Worm (Caenorhabditis elegans) whole organism, late embryonic: ENCODE results near the gene fkh-2.

Experiments used
- K02D7.2 ChIP-seq: sonication (generic microtip); optimal IDR thresholded peaks from 2 replicates; lab custom pipeline; 2017; ENCODE audit warnings: mild to moderate bottlenecking, missing genetic modification characterization, missing compliant biosample characterization
- Y22D7AL.16 ChIP-seq: sonication (generic microtip); optimal IDR thresholded peaks from 2 replicates; lab custom pipeline; 2016; ENCODE audit warnings: missing genetic modification characterization, missing compliant biosample characterization
- ahr-1 ChIP-seq: sonication (generic microtip); optimal IDR thresholded peaks from 2 replicates; lab custom pipeline; 2016; ENCODE audit warnings: missing genetic modification characterization, missing compliant biosample characterization
- ama-1 ChIP-seq: fragments of 150-350 bp; optimal IDR thresholded peaks from 2 replicates; lab custom pipeline; 2014
- ceh-14 ChIP-seq: sonication (generic microtip); optimal IDR thresholded peaks from 2 replicates; lab custom pipeline; 2016; ENCODE audit warnings: missing genotype, missing genetic modification characterization, missing compliant biosample characterization
- ceh-18 ChIP-seq: sonication (generic microtip); optimal IDR thresholded peaks from 2 replicates; lab custom pipeline; 2016; ENCODE audit warnings: missing genetic modification characterization, missing compliant biosample characterization
- ceh-19 ChIP-seq: fragments of 200-800 bp; sonication (Bioruptor generic); optimal IDR thresholded peaks from 2 replicates; lab custom pipeline; 2018; ENCODE audit warnings: mild to moderate bottlenecking, missing genetic modification characterization, missing compliant biosample characterization
- ceh-2 ChIP-seq: sonication (generic microtip); optimal IDR thresholded peaks from 2 replicates; lab custom pipeline; 2016; ENCODE audit warnings: missing genotype, missing genetic modification characterization, missing compliant biosample characterization
- ceh-22 ChIP-seq: sonication (generic microtip); optimal IDR thresholded peaks from 2 replicates; lab custom pipeline; 2017; ENCODE audit warnings: missing biosample characterization, missing genetic modification characterization
- ceh-24 ChIP-seq: sonication (generic microtip); optimal IDR thresholded peaks from 2 replicates; lab custom pipeline; 2016; ENCODE audit warnings: mild to moderate bottlenecking, missing genetic modification characterization, missing compliant biosample characterization
- ceh-30 ChIP-seq: fragments of 150-350 bp; optimal IDR thresholded peaks from 2 replicates; lab custom pipeline; 2014; ENCODE audit warnings: missing biosample characterization, missing genetic modification characterization
- ceh-31 ChIP-seq: sonication (generic microtip); optimal IDR thresholded peaks from 2 replicates; lab custom pipeline; 2016; ENCODE audit warnings: missing genetic modification characterization, missing compliant biosample characterization
- ceh-6 ChIP-seq: fragments of 200-800 bp; sonication (Bioruptor generic); optimal IDR thresholded peaks from 2 replicates; lab custom pipeline; 2018; ENCODE audit warnings: mild to moderate bottlenecking, missing genetic modification characterization, missing compliant biosample characterization
- che-1 ChIP-seq: sonication (generic microtip); optimal IDR thresholded peaks from 2 replicates; lab custom pipeline; 2016; ENCODE audit warnings: mild to moderate bottlenecking, missing genetic modification characterization, missing compliant biosample characterization
- dmd-4 ChIP-seq: sonication (generic microtip); optimal IDR thresholded peaks from 2 replicates; lab custom pipeline; 2016; ENCODE audit warnings: borderline replicate concordance, missing genetic modification characterization, missing compliant biosample characterization
- dve-1 ChIP-seq: sonication (generic microtip); optimal IDR thresholded peaks from 2 replicates; lab custom pipeline; 2017; ENCODE audit warnings: antibody characterized with exemption, mild to moderate bottlenecking, missing genetic modification characterization, missing compliant biosample characterization
- elt-2 ChIP-seq: sonication (generic microtip); optimal IDR thresholded peaks from 2 replicates; lab custom pipeline; 2016; ENCODE audit warnings: missing genetic modification reagents, missing genetic modification characterization, missing compliant biosample characterization
- eyg-1 ChIP-seq: sonication (generic microtip); optimal IDR thresholded peaks from 2 replicates; lab custom pipeline; 2016; ENCODE audit warnings: missing genotype, missing genetic modification characterization, missing compliant biosample characterization
- fkh-6 ChIP-seq: sonication (generic microtip); optimal IDR thresholded peaks from 2 replicates; lab custom pipeline; 2016; ENCODE audit warnings: missing genetic modification characterization, missing compliant biosample characterization
- gmeb-2 ChIP-seq: sonication (generic microtip); optimal IDR thresholded peaks from 2 replicates; lab custom pipeline; 2016; ENCODE audit warnings: missing genetic modification characterization, inconsistent platforms, missing compliant biosample characterization
- hlh-13 ChIP-seq: fragments of 200-800 bp; sonication (Bioruptor generic); optimal IDR thresholded peaks from 2 replicates; lab custom pipeline; 2018; ENCODE audit warnings: mild to moderate bottlenecking, missing genetic modification characterization, missing compliant biosample characterization
- hlh-15 ChIP-seq: sonication (generic microtip); optimal IDR thresholded peaks from 2 replicates; lab custom pipeline; 2016; ENCODE audit warnings: missing genetic modification characterization, missing compliant biosample characterization
- hlh-6 ChIP-seq: sonication (generic microtip); optimal IDR thresholded peaks from 2 replicates; lab custom pipeline; 2016; ENCODE audit warnings: missing genotype, missing genetic modification characterization, missing compliant biosample characterization
- hlh-8 ChIP-seq: sonication (generic microtip); optimal IDR thresholded peaks from 2 replicates; lab custom pipeline; 2016; ENCODE audit warnings: missing genotype, missing genetic modification characterization, missing compliant biosample characterization
- madf-2 ChIP-seq: sonication (generic microtip); optimal IDR thresholded peaks from 2 replicates; lab custom pipeline; 2017; ENCODE audit warnings: missing genetic modification characterization, missing compliant biosample characterization
- nhr-11 ChIP-seq: fragments of 150-350 bp; optimal IDR thresholded peaks from 2 replicates; lab custom pipeline; 2014; ENCODE audit warnings: missing biosample characterization, missing genetic modification characterization
- nhr-232 ChIP-seq: sonication (generic microtip); optimal IDR thresholded peaks from 2 replicates; lab custom pipeline; 2016; ENCODE audit warnings: missing genetic modification characterization, missing compliant biosample characterization
- npax-4 ChIP-seq: sonication (generic microtip); optimal IDR thresholded peaks from 2 replicates; lab custom pipeline; 2016; ENCODE audit warnings: missing genetic modification characterization, missing compliant biosample characterization
- odd-2 ChIP-seq: sonication (generic microtip); optimal IDR thresholded peaks from 2 replicates; lab custom pipeline; 2017; ENCODE audit warnings: antibody characterized with exemption, mild to moderate bottlenecking, missing genetic modification characterization, missing compliant biosample characterization
- pag-3 ChIP-seq: sonication (generic microtip); optimal IDR thresholded peaks from 2 replicates; lab custom pipeline; 2016; ENCODE audit warnings: missing compliant biosample characterization, missing genetic modification characterization, borderline replicate concordance
- pros-1 ChIP-seq: fragments of 150-350 bp; optimal IDR thresholded peaks from 2 replicates; lab custom pipeline; 2014; ENCODE audit warnings: missing biosample characterization, missing genetic modification reagents, missing genetic modification characterization
- ref-2 ChIP-seq: sonication (generic microtip); optimal IDR thresholded peaks from 2 replicates; lab custom pipeline; 2016; ENCODE audit warnings: missing genetic modification characterization, missing compliant biosample characterization
- rnt-1 ChIP-seq: sonication (generic microtip); optimal IDR thresholded peaks from 2 replicates; lab custom pipeline; 2016; ENCODE audit warnings: missing genetic modification characterization, missing compliant biosample characterization
- sdc-2 ChIP-seq: sonication (generic microtip); optimal IDR thresholded peaks from 2 replicates; lab custom pipeline; 2016; ENCODE audit warnings: missing genotype, missing genetic modification characterization, missing compliant biosample characterization
- sox-2 ChIP-seq: fragments of 200-800 bp; sonication (Bioruptor generic); IDR thresholded peaks from 2 replicates; pipeline ENCODE4 v1.3.6; 2022; ENCODE audit warnings: missing genetic modification reagents, missing genetic modification characterization, missing compliant biosample characterization
- ttx-3 ChIP-seq: sonication (generic microtip); optimal IDR thresholded peaks from 2 replicates; lab custom pipeline; 2016; ENCODE audit warnings: missing genetic modification reagents, missing genetic modification characterization, missing compliant biosample characterization
- unc-55 ChIP-seq: sonication (generic microtip); optimal IDR thresholded peaks from 2 replicates; lab custom pipeline; 2017; ENCODE audit warnings: missing biosample characterization, missing genetic modification reagents, missing genetic modification characterization
- unc-86 ChIP-seq: sonication (generic microtip); optimal IDR thresholded peaks from 2 replicates; lab custom pipeline; 2016; ENCODE audit warnings: missing genetic modification characterization, missing compliant biosample characterization
- zip-5 ChIP-seq: sonication (generic microtip); optimal IDR thresholded peaks from 2 replicates; lab custom pipeline; 2016; ENCODE audit warnings: missing genetic modification characterization, missing compliant biosample characterization

The fkh-2 gene

DNA sequence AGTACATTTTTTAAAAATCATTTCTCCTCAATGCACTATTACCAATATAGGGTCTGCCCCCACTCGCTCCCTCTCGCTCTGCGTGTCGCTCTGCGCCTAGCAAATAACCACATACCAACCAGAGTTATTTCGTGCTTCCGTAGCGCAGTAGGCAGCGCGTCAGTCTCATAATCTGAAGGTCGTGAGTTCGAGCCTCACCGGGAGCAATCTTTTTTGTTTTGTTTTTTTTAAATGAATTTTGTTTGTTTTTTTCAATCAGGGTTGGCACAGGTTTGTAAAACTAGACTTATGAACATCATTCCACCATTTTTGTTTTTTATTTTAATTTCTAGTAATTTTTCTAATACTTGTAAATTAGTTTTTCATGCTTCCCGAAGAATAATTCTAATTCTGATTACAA, 44.5 kb downstream of the fkh-2 start (continued):
- TF ChIP-seq ceh-18 (peak; percentile 75), dve-1 (peak; percentile 70), ceh-31 (tag; lab: Kevin White, UChicago) (peak; percentile 63), rnt-1 (tag; lab: Kevin White, UChicago) (peak; percentile 83), nhr-232 (tag; lab: Kevin White, UChicago) (peak; percentile 70), ceh-14 (tag; lab: Kevin White, UChicago) (peak; percentile 93), unc-86 (peak; percentile 62), ceh-2 (tag; lab: Kevin White, UChicago) (peak; percentile 80), unc-55 (GFP tag; lab: Kevin White, UChicago) (no peak), nhr-11 (tag; lab: Kevin White, UChicago) (no peak), gmeb-2 (tag; lab: Kevin White, UChicago) (peak; percentile 90), eyg-1 (peak; percentile 81), ref-2 (tag; lab: Kevin White, UChicago) (peak; percentile 79), zip-5 (tag; lab: Kevin White, UChicago) (peak; percentile 40), ceh-19 (GFP tag; lab: Kevin White, UChicago) (peak; percentile 90), pag-3 (tag; lab: Kevin White, UChicago) (peak; percentile 69), ceh-6 (GFP tag; lab: Kevin White, UChicago) (peak; percentile 82), ttx-3 (tag; lab: Kevin White, UChicago) (peak; percentile 82), elt-2 (tag; lab: Kevin White, UChicago) (peak; percentile 89), npax-4 (tag; lab: Kevin White, UChicago) (peak; percentile 78), ceh-22 (tag; lab: Kevin White, UChicago) (no peak), odd-2 (tag; lab: Kevin White, UChicago) (peak; percentile 22), hlh-8 (peak; percentile 74), hlh-15 (tag; lab: Kevin White, UChicago) (peak; percentile 76), ahr-1 (tag; lab: Kevin White, UChicago) (peak; percentile 70), ceh-30 (tag; lab: Kevin White, UChicago) (peak; percentile 52), fkh-6 (tag; lab: Kevin White, UChicago) (peak; percentile 81), hlh-6 (tag; lab: Kevin White, UChicago) (peak; percentile 88), sdc-2 (tag; lab: Kevin White, UChicago) (peak; percentile 86), hlh-13 (GFP tag; lab: Kevin White, UChicago) (peak; percentile 74), pros-1 (no peak), che-1 (tag; lab: Kevin White, UChicago) (peak; percentile 86), sox-2 (GFP tag; lab: Robert Waterston, UW) (peak; percentile 79)
- TF ChIP-seq, all 69 proteins: peak for 58

ce11 chrX:3696603-3697002, 45.5 kb downstream of the fkh-2 start, which contains the start of gene C01C4.3:
Gene C01C4.3, plus strand, starts transcription at chrX:3696903.
- TF ChIP-seq ceh-14 (tag; lab: Kevin White, UChicago) (no peak), ref-2 (tag; lab: Kevin White, UChicago) (no peak), dmd-4 (tag; lab: Kevin White, UChicago) (no peak), ceh-24 (tag; lab: Kevin White, UChicago) (no peak), fkh-6 (tag; lab: Kevin White, UChicago) (no peak), K02D7.2 (tag; lab: Kevin White, UChicago) (no peak), madf-2 (tag; lab: Kevin White, UChicago) (no peak), ama-1 (lab: Kevin White, UChicago) (no peak), Y22D7AL.16 (tag; lab: Kevin White, UChicago) (no peak)

- TF ChIP-seq pros-1 = no peak
- no peak for TF ChIP-seq rnt-1 (tag; lab: Kevin White, UChicago)
These were observed 46.3 kb downstream of the fkh-2 start for ce11 chrX:3695826-3696225.
